Worm (Caenorhabditis elegans) whole organism, L1 larva: ENCODE data around the gene F17A9.5.
A peak's percentile ranks its signal among the peaks of the same experiment; 100 is the strongest.

ENCODE experiments used
- C16A3.4 ChIP-seq: fragments of 150-350 bp; optimal IDR thresholded peaks from 2 replicates; lab custom pipeline; 2014; ENCODE audit warnings: missing biosample characterization, missing genetic modification characterization
- aly-2 ChIP-seq: fragments of 150-350 bp; optimal IDR thresholded peaks from 2 replicates; lab custom pipeline; 2014; ENCODE audit warnings: missing biosample characterization, missing genetic modification characterization
- ceh-63 ChIP-seq: fragments of 200-800 bp; sonication (Bioruptor generic); optimal IDR thresholded peaks from 2 replicates; lab custom pipeline; 2018; ENCODE audit warnings: mild to moderate bottlenecking, missing genetic modification characterization, missing compliant biosample characterization
- ceh-82 ChIP-seq, 3 experiments: fragments of 150-350 bp in 1 of 3; sonication (generic microtip) in 2 of 3; optimal IDR thresholded peaks; 2 replicates each; lab custom pipeline; 2014 to 2017; ENCODE audit warnings: missing biosample characterization in 3 of 3, missing genetic modification characterization in 3 of 3
- ceh-88 ChIP-seq: fragments of 200-800 bp; sonication (Bioruptor generic); IDR thresholded peaks from 2 replicates; pipeline ENCODE4 v1.3.6; 2022; ENCODE audit warnings: missing genetic modification characterization, missing compliant biosample characterization
- ces-1 ChIP-seq: fragments of 150-350 bp; optimal IDR thresholded peaks from 2 replicates; lab custom pipeline; 2014; ENCODE audit warnings: missing biosample characterization, missing genetic modification reagents, missing genetic modification characterization
- efl-1 ChIP-seq, 4 experiments: fragments of 150-350 bp; optimal IDR thresholded peaks in 3 of 4; peaks in 1 of 4; 1 replicate in 1 of 4; 2 replicates in 3 of 4; lab custom pipeline; 2014; ENCODE audit warnings: missing biosample characterization in 2 of 4, missing genetic modification characterization in 2 of 4, missing genetic modification reagents in 2 of 4
- efl-3 ChIP-seq: fragments of 200-800 bp; sonication (Bioruptor generic); optimal IDR thresholded peaks from 2 replicates; lab custom pipeline; 2018; ENCODE audit warnings: mild to moderate bottlenecking, missing genetic modification characterization, missing compliant biosample characterization
- elt-2 ChIP-seq: sonication (generic microtip); optimal IDR thresholded peaks from 2 replicates; lab custom pipeline; 2016; ENCODE audit warnings: missing genetic modification characterization, mild to moderate bottlenecking, inconsistent platforms, missing compliant biosample characterization, missing genetic modification reagents
- ets-5 ChIP-seq: fragments of 200-800 bp; sonication (Bioruptor generic); IDR thresholded peaks from 2 replicates; pipeline ENCODE4 v1.3.6; 2022; ENCODE audit warnings: missing genetic modification characterization, missing compliant biosample characterization
- fkh-4 ChIP-seq: sonication (generic microtip); optimal IDR thresholded peaks from 2 replicates; lab custom pipeline; 2016; ENCODE audit warnings: missing compliant biosample characterization, missing genetic modification characterization, borderline replicate concordance
- grh-1 ChIP-seq: fragments of 200-800 bp; sonication (Bioruptor generic); IDR thresholded peaks from 2 replicates; pipeline ENCODE4 v1.3.6; 2022; ENCODE audit warnings: missing genetic modification reagents, missing genetic modification characterization, missing compliant biosample characterization
- isw-1 ChIP-seq: fragments of 200-800 bp; sonication (Bioruptor generic); IDR thresholded peaks from 2 replicates; pipeline ENCODE4 v1.3.6; 2022; ENCODE audit warnings: missing genetic modification characterization, missing compliant biosample characterization
- lin-14 ChIP-seq: fragments of 200-800 bp; sonication (Bioruptor generic); optimal IDR thresholded peaks from 2 replicates; lab custom pipeline; 2018; ENCODE audit warnings: mild to moderate bottlenecking, missing genetic modification characterization, moderate library complexity, missing compliant biosample characterization
- lin-39 ChIP-seq: fragments of 150-350 bp; optimal IDR thresholded peaks from 2 replicates; lab custom pipeline; 2014; ENCODE audit warnings: missing biosample characterization, missing genetic modification reagents, missing genetic modification characterization
- lsy-2 ChIP-seq, 2 experiments: fragments of 150-350 bp; optimal IDR thresholded peaks; 2 replicates each; lab custom pipeline; 2014; ENCODE audit warnings: missing biosample characterization in 2 of 2, missing genetic modification characterization in 2 of 2
- mab-9 ChIP-seq: fragments of 200-800 bp; sonication (Bioruptor generic); IDR thresholded peaks from 2 replicates; pipeline ENCODE4 v1.3.6; 2022; ENCODE audit warnings: missing genetic modification reagents, missing genetic modification characterization, missing compliant biosample characterization
- mdl-1 ChIP-seq, 2 experiments: fragments of 150-350 bp; optimal IDR thresholded peaks; 2 replicates each; lab custom pipeline; 2014 to 2017; ENCODE audit warnings: missing biosample characterization in 2 of 2, missing genetic modification characterization in 2 of 2, inconsistent platforms in 1 of 2
- mef-2 ChIP-seq: fragments of 150-350 bp; optimal IDR thresholded peaks from 2 replicates; lab custom pipeline; 2014; ENCODE audit warnings: missing biosample characterization, missing genetic modification characterization
- mep-1 ChIP-seq: fragments of 150-350 bp; optimal IDR thresholded peaks from 2 replicates; lab custom pipeline; 2014; ENCODE audit warnings: missing biosample characterization, missing genetic modification characterization
- nhr-11 ChIP-seq: fragments of 150-350 bp; optimal IDR thresholded peaks from 2 replicates; lab custom pipeline; 2014; ENCODE audit warnings: missing biosample characterization, missing genetic modification characterization
- nhr-20 ChIP-seq: sonication (generic microtip); optimal IDR thresholded peaks from 2 replicates; lab custom pipeline; 2016; ENCODE audit warnings: mild to moderate bottlenecking, missing genetic modification characterization, missing compliant biosample characterization
- nhr-47 ChIP-seq: sonication (generic microtip); optimal IDR thresholded peaks from 2 replicates; lab custom pipeline; 2016; ENCODE audit warnings: mild to moderate bottlenecking, missing genetic modification characterization, moderate library complexity, missing compliant biosample characterization
- nhr-85 ChIP-seq: sonication (generic microtip); peaks from one replicate; lab custom pipeline; 2016; ENCODE audit warnings: missing genetic modification characterization, inconsistent platforms, missing compliant biosample characterization
- pax-3 ChIP-seq: fragments of 200-800 bp; sonication (Bioruptor generic); optimal IDR thresholded peaks from 2 replicates; lab custom pipeline; 2018; ENCODE audit warnings: mild to moderate bottlenecking, missing genetic modification characterization, moderate library complexity, missing compliant biosample characterization
- rnt-1 ChIP-seq: sonication (generic microtip); optimal IDR thresholded peaks from 2 replicates; lab custom pipeline; 2016; ENCODE audit warnings: mild to moderate bottlenecking, missing genetic modification characterization, moderate library complexity, missing compliant biosample characterization
- sox-4 ChIP-seq: sonication (generic microtip); optimal IDR thresholded peaks from 2 replicates; lab custom pipeline; 2016; ENCODE audit warnings: missing genetic modification characterization, missing compliant biosample characterization
- sptf-1 ChIP-seq: fragments of 150-350 bp; optimal IDR thresholded peaks from 2 replicates; lab custom pipeline; 2014; ENCODE audit warnings: missing biosample characterization, missing genetic modification characterization
- swsn-7 ChIP-seq: sonication (generic microtip); optimal IDR thresholded peaks from 2 replicates; lab custom pipeline; 2016; ENCODE audit warnings: missing genetic modification characterization, missing compliant biosample characterization
- unc-30 ChIP-seq: sonication (generic microtip); optimal IDR thresholded peaks from 2 replicates; lab custom pipeline; 2017; ENCODE audit warnings: missing biosample characterization, missing genetic modification characterization
- unc-86 ChIP-seq: sonication (generic microtip); optimal IDR thresholded peaks from 2 replicates; lab custom pipeline; 2016; ENCODE audit warnings: missing genetic modification characterization, missing compliant biosample characterization
- vab-15 ChIP-seq: sonication (generic microtip); optimal IDR thresholded peaks from 2 replicates; lab custom pipeline; 2017; ENCODE audit warnings: missing genotype, mild to moderate bottlenecking, missing genetic modification characterization, missing compliant biosample characterization
- zag-1 ChIP-seq: fragments of 150-350 bp; optimal IDR thresholded peaks from 2 replicates; lab custom pipeline; 2014; ENCODE audit warnings: missing biosample characterization, missing genetic modification characterization
- ztf-11 ChIP-seq, 2 experiments: sonication (generic microtip); optimal IDR thresholded peaks; 2 replicates each; lab custom pipeline; 2016 to 2017; ENCODE audit warnings: missing genetic modification characterization in 2 of 2, missing biosample characterization in 1 of 2, missing compliant biosample characterization in 1 of 2

The F17A9.5 gene

ce11 chrV:6112823-6113222 is at the start of gene F17A9.5:
F17A9.5 (minus strand) TSS chrV:6112997.
- TF ChIP-seq nhr-20 (tag; lab: Kevin White, UChicago) = peak; percentile 53
- no peak for TF ChIP-seq ces-1
- TF ChIP-seq efl-1 (optimal IDR thresholded peaks at IDR 0.05; lab: Kevin White, UChicago) = no peak
- peak in 1 of 2 experiments; percentile 81 for TF ChIP-seq efl-1 (GFP tag; optimal IDR thresholded peaks at IDR 0.05 in 1 of 2; lab: Kevin White, UChicago)
- no peak for TF ChIP-seq ztf-11 (tag; optimal IDR thresholded peaks at IDR 0.05; lab: Kevin White, UChicago)

DNA sequence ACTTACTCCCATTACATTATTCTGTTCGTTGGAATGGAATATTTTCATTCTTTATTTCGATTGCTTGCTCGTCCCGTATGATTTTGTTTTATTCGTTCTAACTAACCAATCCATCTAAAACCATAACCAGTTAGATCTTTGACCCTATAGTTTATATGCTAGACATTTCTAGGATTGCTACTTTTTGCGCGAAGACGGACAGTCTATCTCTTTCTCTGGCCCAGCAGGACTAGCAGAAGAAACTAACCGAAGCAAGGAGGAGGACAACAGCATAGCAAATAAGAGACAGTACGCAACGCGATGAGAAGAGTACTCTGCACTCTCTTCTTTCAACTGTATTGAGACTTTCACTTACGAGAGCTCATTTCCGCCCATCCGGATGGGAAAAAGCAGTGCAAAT is 25.4 kb upstream of the F17A9.5 start:
- TF ChIP-seq mef-2 (tag; lab: Kevin White, UChicago) (no peak), ces-1 (no peak), ceh-82 (tag; optimal IDR thresholded peaks at IDR 0.05; lab: Kevin White, UChicago) (no peak), mep-1 (tag; lab: Kevin White, UChicago) (no peak), nhr-85 (tag; lab: Kevin White, UChicago) (no peak), pax-3 (no peak), mdl-1 (tag; optimal IDR thresholded peaks at IDR 0.05; lab: Kevin White, UChicago) (no peak), zag-1 (tag; lab: Kevin White, UChicago) (no peak), lsy-2 (tag; optimal IDR thresholded peaks at IDR 0.05; lab: Kevin White, UChicago) (no peak), C16A3.4 (no peak), lin-39 (tag; lab: Kevin White, UChicago) (no peak)
- TF ChIP-seq, all 84 proteins: peak for 0

ce11 chrV:6135428-6135827 is 22.6 kb upstream of the F17A9.5 start:
- no peak for TF ChIP-seq nhr-11 (tag; lab: Kevin White, UChicago)
- TF ChIP-seq sptf-1 = no peak
- TF ChIP-seq unc-86 = no peak
- no peak for TF ChIP-seq ets-5 (GFP tag; lab: Robert Waterston, UW)
- TF ChIP-seq aly-2 (tag; lab: Kevin White, UChicago) = no peak
- TF ChIP-seq ceh-88 (GFP tag; lab: Robert Waterston, UW) = no peak
- TF ChIP-seq unc-30 (tag; lab: Kevin White, UChicago) = no peak
- no peak for TF ChIP-seq swsn-7 (tag; lab: Kevin White, UChicago)
- TF ChIP-seq elt-2 (tag; lab: Kevin White, UChicago) = no peak
- TF ChIP-seq isw-1 (GFP tag; lab: Robert Waterston, UW) = no peak
- TF ChIP-seq nhr-47 = no peak
- no peak for TF ChIP-seq grh-1 (GFP tag; lab: Robert Waterston, UW)
- no peak for TF ChIP-seq zag-1 (tag; lab: Kevin White, UChicago)
- no peak for TF ChIP-seq efl-3 (GFP tag; lab: Kevin White, UChicago)
- TF ChIP-seq mab-9 (GFP tag; lab: Robert Waterston, UW) = no peak
- no peak for TF ChIP-seq sox-4 (tag; lab: Kevin White, UChicago)
- no peak for TF ChIP-seq rnt-1 (tag; lab: Kevin White, UChicago)

ce11 chrV:6131100-6131499 is 18.3 kb upstream of the F17A9.5 start, which contains the start of gene exp-2:
exp-2 (plus strand) TSS chrV:6131400.
- TF ChIP-seq fkh-4 (tag; lab: Kevin White, UChicago) = no peak
- no peak for TF ChIP-seq ceh-63 (GFP tag; lab: Kevin White, UChicago)
- TF ChIP-seq ets-5 (GFP tag; lab: Robert Waterston, UW) = no peak
- no peak for TF ChIP-seq nhr-11 (tag; lab: Kevin White, UChicago)
- peak; percentile 18 for TF ChIP-seq lin-14 (GFP tag; lab: Kevin White, UChicago)
- no peak for TF ChIP-seq nhr-47

DNA sequence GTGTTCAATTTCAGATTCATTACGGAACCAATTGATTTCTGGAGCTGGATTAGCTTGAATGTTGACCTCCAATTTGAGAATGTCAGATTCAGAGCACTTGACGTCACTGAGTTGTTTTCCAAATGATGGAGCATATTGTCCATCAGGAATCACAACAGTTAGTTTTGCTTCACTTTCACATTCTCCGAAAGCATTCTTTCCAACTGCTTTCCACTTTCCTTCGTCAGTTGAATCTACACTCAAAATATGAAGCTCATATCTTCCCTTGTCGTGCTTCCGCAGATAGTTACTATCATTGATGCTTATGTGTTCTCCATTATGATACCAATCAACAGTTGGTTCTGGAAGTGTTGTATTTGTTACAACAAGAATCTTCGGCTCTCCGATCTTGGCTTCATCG is 15.6 kb upstream of the F17A9.5 start:
- TF ChIP-seq vab-15 (tag; lab: Kevin White, UChicago) (no peak), efl-1 (optimal IDR thresholded peaks at IDR 0.05; lab: Kevin White, UChicago) (no peak), efl-1 (GFP tag; optimal IDR thresholded peaks at IDR 0.05 in 1 of 2; lab: Kevin White, UChicago) (peak in 1 of 2 experiments; percentile 49)
